Worm (Caenorhabditis elegans) whole organism, mixed stage, embryonic: ENCODE results near the gene oac-58.

ENCODE experiments used
- bed-3 ChIP-seq: fragments of 200-800 bp; sonication (Bioruptor generic); optimal IDR thresholded peaks from 3 replicates; lab custom pipeline; 2018; ENCODE audit warnings: mild to moderate bottlenecking, missing genetic modification characterization, moderate library complexity, missing compliant biosample characterization
- blmp-1 ChIP-seq: fragments of 150-350 bp; optimal IDR thresholded peaks from 2 replicates; lab custom pipeline; 2014; ENCODE audit warnings: missing biosample characterization, missing genetic modification characterization
- ceh-83 ChIP-seq: fragments of 200-800 bp; sonication (Bioruptor generic); optimal IDR thresholded peaks from 2 replicates; lab custom pipeline; 2018; ENCODE audit warnings: mild to moderate bottlenecking, missing genetic modification characterization, missing compliant biosample characterization
- ces-1 ChIP-seq: fragments of 150-350 bp; optimal IDR thresholded peaks from 2 replicates; lab custom pipeline; 2014; ENCODE audit warnings: missing biosample characterization, missing genetic modification reagents, missing genetic modification characterization
- cnd-1 ChIP-seq: fragments of 200-800 bp; sonication (Bioruptor generic); optimal IDR thresholded peaks from 2 replicates; lab custom pipeline; 2018; ENCODE audit warnings: mild to moderate bottlenecking, missing genetic modification characterization, missing compliant biosample characterization
- drap-1 ChIP-seq: fragments of 200-800 bp; sonication (Bioruptor generic); optimal IDR thresholded peaks from 3 replicates; lab custom pipeline; 2018; ENCODE audit warnings: mild to moderate bottlenecking, missing genetic modification characterization, missing compliant biosample characterization
- elt-1 ChIP-seq: sonication (generic microtip); optimal IDR thresholded peaks from 2 replicates; lab custom pipeline; 2017; ENCODE audit warnings: missing genetic modification characterization, mild to moderate bottlenecking, missing compliant biosample characterization, antibody characterized with exemption, moderate library complexity, borderline replicate concordance; ENCODE audit not compliant: insufficient read depth
- elt-3 ChIP-seq: fragments of 150-350 bp; optimal IDR thresholded peaks from 2 replicates; lab custom pipeline; 2014; ENCODE audit warnings: missing biosample characterization, missing genetic modification characterization
- flh-1 ChIP-seq: fragments of 200-800 bp; sonication (Bioruptor generic); optimal IDR thresholded peaks from 2 replicates; lab custom pipeline; 2018; ENCODE audit warnings: mild to moderate bottlenecking, missing genetic modification characterization, moderate library complexity, missing compliant biosample characterization
- ham-2 ChIP-seq: fragments of 200-800 bp; sonication (Bioruptor generic); optimal IDR thresholded peaks from 2 replicates; lab custom pipeline; 2018; ENCODE audit warnings: mild to moderate bottlenecking, missing genetic modification characterization, missing compliant biosample characterization
- hlh-1 ChIP-seq: fragments of 150-350 bp; optimal IDR thresholded peaks from 2 replicates; lab custom pipeline; 2014; ENCODE audit warnings: missing biosample characterization, missing genetic modification reagents, missing genetic modification characterization
- lin-32 ChIP-seq: fragments of 200-800 bp; sonication (Bioruptor generic); optimal IDR thresholded peaks from 2 replicates; lab custom pipeline; 2018; ENCODE audit warnings: mild to moderate bottlenecking, missing genetic modification characterization, missing compliant biosample characterization
- lsy-2 ChIP-seq: fragments of 150-350 bp; optimal IDR thresholded peaks from 2 replicates; lab custom pipeline; 2014; ENCODE audit warnings: missing biosample characterization, missing genetic modification characterization
- mab-5 ChIP-seq: fragments of 150-350 bp; optimal IDR thresholded peaks from 2 replicates; lab custom pipeline; 2014; ENCODE audit warnings: missing biosample characterization, missing genetic modification characterization
- mep-1 ChIP-seq: fragments of 150-350 bp; optimal IDR thresholded peaks from 2 replicates; lab custom pipeline; 2017; ENCODE audit warnings: missing biosample characterization, missing genetic modification reagents, missing genetic modification characterization, inconsistent platforms
- mls-2 ChIP-seq: sonication (generic microtip); optimal IDR thresholded peaks from 2 replicates; lab custom pipeline; 2016; ENCODE audit warnings: mild to moderate bottlenecking, missing genetic modification characterization, moderate library complexity, missing compliant biosample characterization
- nhr-12 ChIP-seq: fragments of 150-350 bp; optimal IDR thresholded peaks from 2 replicates; lab custom pipeline; 2014; ENCODE audit warnings: missing biosample characterization, missing genetic modification characterization
- nhr-2 ChIP-seq: fragments of 150-350 bp; optimal IDR thresholded peaks from 2 replicates; lab custom pipeline; 2014; ENCODE audit warnings: missing biosample characterization, missing genetic modification characterization
- nhr-237 ChIP-seq: fragments of 150-350 bp; optimal IDR thresholded peaks from 2 replicates; lab custom pipeline; 2014; ENCODE audit warnings: missing biosample characterization, missing genetic modification characterization
- nhr-76 ChIP-seq: sonication (generic microtip); optimal IDR thresholded peaks from 2 replicates; lab custom pipeline; 2017; ENCODE audit warnings: missing biosample characterization, missing genetic modification characterization
- pha-4 ChIP-seq: fragments of 150-350 bp; optimal IDR thresholded peaks from 2 replicates; lab custom pipeline; 2018; ENCODE audit warnings: missing biosample characterization, missing genetic modification reagents, missing genetic modification characterization
- sem-2 ChIP-seq: fragments of 200-800 bp; sonication (Bioruptor generic); optimal IDR thresholded peaks from 2 replicates; lab custom pipeline; 2018; ENCODE audit warnings: mild to moderate bottlenecking, missing genetic modification characterization, missing compliant biosample characterization
- snpc-4 ChIP-seq: fragments of 150-350 bp; optimal IDR thresholded peaks from 2 replicates; lab custom pipeline; 2014; ENCODE audit warnings: missing biosample characterization, missing genetic modification characterization
- sptf-1 ChIP-seq: sonication (generic microtip); optimal IDR thresholded peaks from 2 replicates; lab custom pipeline; 2017; ENCODE audit warnings: mild to moderate bottlenecking, missing genetic modification characterization, moderate library complexity, missing compliant biosample characterization
- tbx-8 ChIP-seq: fragments of 200-800 bp; sonication (Bioruptor generic); optimal IDR thresholded peaks from 2 replicates; lab custom pipeline; 2018; ENCODE audit warnings: mild to moderate bottlenecking, missing genetic modification characterization, moderate library complexity, missing compliant biosample characterization
- unc-120 ChIP-seq: sonication (generic microtip); optimal IDR thresholded peaks from 2 replicates; lab custom pipeline; 2017; ENCODE audit warnings: missing genetic modification characterization, missing compliant biosample characterization; ENCODE audit not compliant: poor library complexity, severe bottlenecking
- unc-39 ChIP-seq: fragments of 150-350 bp; optimal IDR thresholded peaks from 2 replicates; lab custom pipeline; 2014; ENCODE audit warnings: missing biosample characterization, missing genetic modification characterization
- unc-62 ChIP-seq: fragments of 150-350 bp; optimal IDR thresholded peaks from 2 replicates; lab custom pipeline; 2014; ENCODE audit warnings: missing biosample characterization, missing genetic modification reagents, missing genetic modification characterization
- zip-8 ChIP-seq: fragments of 150-350 bp; optimal IDR thresholded peaks from 2 replicates; lab custom pipeline; 2014; ENCODE audit warnings: missing biosample characterization, missing genetic modification characterization
- ztf-11 ChIP-seq: fragments of 150-350 bp; optimal IDR thresholded peaks from 2 replicates; lab custom pipeline; 2014; ENCODE audit warnings: missing biosample characterization, missing genetic modification characterization

oac-58 gene

DNA sequence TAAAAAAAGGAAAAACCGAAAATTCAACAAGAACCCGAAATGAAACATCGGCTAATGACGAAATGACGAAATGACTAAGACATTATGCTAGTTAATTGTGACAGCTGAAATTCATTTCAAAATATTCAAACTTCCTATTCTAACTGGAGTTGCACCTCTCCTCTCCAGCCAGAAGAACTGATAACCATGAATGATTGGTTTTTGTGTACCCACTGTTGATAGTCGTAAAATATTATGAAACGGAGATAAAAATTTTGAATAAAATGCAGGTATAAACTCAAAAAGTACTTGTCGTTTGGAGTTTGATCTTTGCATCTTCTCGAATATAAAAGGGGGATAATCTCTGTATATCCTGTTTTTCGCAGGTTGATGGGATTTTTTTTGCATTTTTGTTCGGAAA is 8.6 kb downstream of the oac-58 start:
- TF ChIP-seq nhr-12 (tag; lab: Kevin White, UChicago): no peak

DNA sequence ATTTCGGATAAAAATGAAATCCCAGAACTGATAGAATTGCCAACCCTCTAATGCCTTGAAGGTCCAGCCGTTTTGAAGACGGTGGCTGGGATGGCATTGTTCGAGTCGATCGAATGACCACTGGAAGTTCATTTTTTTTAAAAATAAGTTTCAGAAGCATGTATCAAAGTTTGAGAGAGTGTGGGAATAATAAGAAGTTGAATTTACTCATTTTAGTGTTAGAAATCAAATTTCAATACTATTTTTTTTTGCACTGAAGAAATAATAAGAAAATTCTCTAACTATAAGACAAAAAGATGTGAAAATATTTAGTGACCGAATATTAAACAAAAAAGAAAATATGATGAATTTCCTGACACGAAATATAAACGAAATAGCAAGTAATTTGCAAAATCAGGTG is 10.3 kb downstream of the oac-58 start, which contains the start of gene oac-59:
TSS of gene oac-59 (minus strand) at position 101 of the 400 bp plus-strand sequence.
- TF ChIP-seq ham-2 (no peak), unc-120 (no peak), mep-1 (no peak), sem-2 (GFP tag; lab: Kevin White, UChicago) (no peak), ztf-11 (tag; lab: Kevin White, UChicago) (no peak), nhr-237 (tag; lab: Kevin White, UChicago) (no peak)

DNA sequence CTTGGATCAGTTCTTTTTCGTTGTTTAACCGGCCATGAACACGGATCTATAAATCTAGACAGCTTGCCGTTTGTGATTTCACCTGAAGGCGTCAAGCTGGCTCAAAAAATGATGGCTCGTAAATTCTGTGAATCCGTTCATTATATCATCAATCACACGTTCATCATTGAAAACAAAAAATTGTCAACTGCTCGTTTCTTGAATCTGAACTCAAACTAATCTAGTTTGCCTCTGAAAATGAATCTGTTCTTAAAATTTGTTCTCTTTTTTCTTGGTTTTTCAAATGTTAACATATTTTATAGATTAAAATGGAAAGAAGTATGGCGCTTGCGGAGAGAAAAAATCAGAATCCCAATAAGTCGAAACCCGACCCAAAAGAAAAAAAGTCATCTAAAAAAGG is 20.8 kb downstream of the oac-58 start, which contains the start of gene C42C1.8:
TSS of gene C42C1.8 (plus strand) at position 301 of the 400 bp plus-strand sequence.
- TF ChIP-seq ceh-83: no peak
- no peak for TF ChIP-seq elt-1 (tag; lab: Kevin White, UChicago)
- TF ChIP-seq pha-4: no peak
- no peak for TF ChIP-seq lsy-2 (tag; lab: Kevin White, UChicago)
- TF ChIP-seq ces-1 (GFP tag; lab: Kevin White, UChicago): no peak
- TF ChIP-seq bed-3 (GFP tag; lab: Kevin White, UChicago): no peak
- TF ChIP-seq sptf-1: no peak
- TF ChIP-seq mls-2 (tag; lab: Kevin White, UChicago): no peak
- no peak for TF ChIP-seq snpc-4
- no peak for TF ChIP-seq ham-2
- no peak for TF ChIP-seq zip-8 (tag; lab: Kevin White, UChicago)
- TF ChIP-seq hlh-1 (tag; lab: Kevin White, UChicago): no peak
- TF ChIP-seq blmp-1: no peak
- TF ChIP-seq mab-5 (tag; lab: Kevin White, UChicago): no peak
- no peak for TF ChIP-seq mep-1
- TF ChIP-seq drap-1: no peak
- TF ChIP-seq, all 35 proteins: peak for 0

DNA sequence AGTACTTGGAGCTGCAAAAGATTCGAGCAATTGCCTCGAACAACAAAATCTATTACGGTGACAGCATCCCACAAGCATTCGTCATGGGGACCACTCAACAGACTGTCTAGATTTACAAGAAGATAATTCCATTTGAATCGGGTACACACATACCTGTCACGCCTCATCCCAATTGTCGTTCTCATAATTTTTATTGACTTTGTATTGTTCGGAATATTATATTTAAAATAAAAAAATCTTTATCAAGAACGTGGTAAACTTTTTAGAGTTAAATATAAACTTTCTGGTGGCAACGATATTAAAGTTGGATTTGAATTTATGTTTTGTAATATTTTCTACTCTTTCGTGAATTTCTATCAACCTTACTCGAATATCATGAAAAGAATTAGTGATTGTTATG is 22.3 kb downstream of the oac-58 start, which contains the start of gene C42C1.9:
TSS of gene C42C1.9 (plus strand) at position 301 of the 400 bp plus-strand sequence.
- no peak for TF ChIP-seq drap-1
- no peak for TF ChIP-seq mep-1
- no peak for TF ChIP-seq zip-8 (tag; lab: Kevin White, UChicago)
- TF ChIP-seq mls-2 (tag; lab: Kevin White, UChicago): no peak

- no peak for TF ChIP-seq cnd-1
- TF ChIP-seq zip-8 (tag; lab: Kevin White, UChicago): no peak
- TF ChIP-seq sptf-1: no peak
- TF ChIP-seq elt-1 (tag; lab: Kevin White, UChicago): no peak
- no peak for TF ChIP-seq drap-1
- TF ChIP-seq blmp-1: no peak
- no peak for TF ChIP-seq flh-1
- TF ChIP-seq unc-39 (tag; lab: Kevin White, UChicago): no peak
- no peak for TF ChIP-seq nhr-76
- no peak for TF ChIP-seq ztf-11 (tag; lab: Kevin White, UChicago)
These were observed 23.9 kb downstream of the oac-58 start, which contains the start of gene erl-1 for ce11 chrIV:12287628-12288027. erl-1 (plus strand) TSS chrIV:12287928.

- TF ChIP-seq bed-3 (GFP tag; lab: Kevin White, UChicago) (no peak), sem-2 (GFP tag; lab: Kevin White, UChicago) (no peak), tbx-8 (GFP tag; lab: Kevin White, UChicago) (no peak), unc-62 (no peak), elt-3 (no peak), lin-32 (GFP tag; lab: Kevin White, UChicago) (no peak), hlh-1 (tag; lab: Kevin White, UChicago) (no peak), ceh-83 (no peak), nhr-76 (no peak), ztf-11 (tag; lab: Kevin White, UChicago) (no peak), lsy-2 (tag; lab: Kevin White, UChicago) (no peak), nhr-2 (tag; lab: Kevin White, UChicago) (no peak), sptf-1 (no peak)
These were observed 28.6 kb downstream of the oac-58 start, which contains the start of gene hpo-12 for ce11 chrIV:12282873-12283272. hpo-12 (plus strand) TSS chrIV:12283173.
